Worm (Caenorhabditis elegans): ENCODE measurements around the gene T12B3.2.

ce11 chrIV:7391534-7392343, 15.1 kb downstream of the T12B3.2 start:
- TF ChIP-seq nhr-12 (tag; optimal IDR thresholded peaks at IDR 0.05) (no peak), lsy-2 (tag; optimal IDR thresholded peaks at IDR 0.05) (no peak), unc-62 (GFP tag; optimal IDR thresholded peaks at IDR 0.05) (peak; percentile 48), pha-4 (tag; optimal IDR thresholded peaks at IDR 0.05) (no peak), flh-1 (GFP tag; optimal IDR thresholded peaks at IDR 0.05) (no peak), lin-13 (tag; optimal IDR thresholded peaks at IDR 0.05) (no peak), nhr-237 (tag; optimal IDR thresholded peaks at IDR 0.05) (no peak), elt-1 (tag; optimal IDR thresholded peaks at IDR 0.05; ENCODE audit: borderline replicate concordance, insufficient read depth) (no peak), unc-39 (tag; optimal IDR thresholded peaks at IDR 0.05) (no peak), zip-8 (tag; optimal IDR thresholded peaks at IDR 0.05) (no peak), unc-120 (tag; optimal IDR thresholded peaks at IDR 0.05; ENCODE audit: poor library complexity, severe bottlenecking) (peak; percentile 28), nhr-2 (tag; optimal IDR thresholded peaks at IDR 0.05) (no peak), ceh-43 (GFP tag; optimal IDR thresholded peaks at IDR 0.05) (no peak)

Measured in whole organism, mixed stage, embryonic.